Worm (Caenorhabditis elegans): Measurements from ENCODE around the gene rnh-2.

DNA sequence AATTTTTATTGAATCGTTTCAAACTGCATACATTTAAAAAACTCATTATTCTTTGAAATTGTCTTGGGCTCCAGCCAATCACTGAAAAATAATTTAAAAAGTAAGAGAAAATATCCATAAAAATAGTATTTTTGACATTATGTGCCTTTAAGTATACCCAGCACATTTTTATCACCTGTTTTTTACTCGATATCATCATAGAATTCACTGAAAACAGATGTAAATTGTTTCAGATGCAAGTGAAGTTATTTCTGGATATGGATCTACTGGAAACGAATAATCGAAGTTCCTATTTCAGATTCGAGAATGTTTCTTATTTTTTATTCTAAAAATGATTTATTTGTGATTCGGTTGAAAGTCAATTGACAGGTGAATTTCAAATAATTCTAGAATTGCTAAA lies 37.6 kb downstream of the rnh-2 start:
- TF ChIP-seq attf-6 (GFP tag; IDR thresholded peaks at IDR 0.05), result no peak
- TF ChIP-seq Y56A3A.18 (GFP tag; IDR thresholded peaks at IDR 0.05), result no peak
- TF ChIP-seq Y53F4B.3 (GFP tag; IDR thresholded peaks at IDR 0.05), result no peak
- no peak for TF ChIP-seq unc-62 (GFP tag; optimal IDR thresholded peaks at IDR 0.05)
